Worm (Caenorhabditis elegans) whole organism, L4 larva: ENCODE measurements around the gene fbxc-51.

Experiments used
- ceh-82 ChIP-seq: sonication (generic microtip); optimal IDR thresholded peaks from 2 replicates; lab custom pipeline; 2017; ENCODE audit warnings: missing biosample characterization, missing genetic modification characterization
- fos-1 ChIP-seq: fragments of 150-350 bp; optimal IDR thresholded peaks from 2 replicates; lab custom pipeline; 2014; ENCODE audit warnings: missing biosample characterization, missing genetic modification characterization
- pha-4 ChIP-seq, 2 experiments: fragments of 150-350 bp in 1 of 2; fragments of 200-800 bp in 1 of 2; sonication (Bioruptor generic) in 1 of 2; IDR thresholded peaks in 1 of 2; optimal IDR thresholded peaks in 1 of 2; 2 replicates each; pipeline versions ENCODE4 v1.3.6 to Lab custom; 2014 to 2022; ENCODE audit warnings: missing genetic modification characterization in 2 of 2, missing genetic modification reagents in 2 of 2, missing biosample characterization in 1 of 2, missing compliant biosample characterization in 1 of 2

DNA sequence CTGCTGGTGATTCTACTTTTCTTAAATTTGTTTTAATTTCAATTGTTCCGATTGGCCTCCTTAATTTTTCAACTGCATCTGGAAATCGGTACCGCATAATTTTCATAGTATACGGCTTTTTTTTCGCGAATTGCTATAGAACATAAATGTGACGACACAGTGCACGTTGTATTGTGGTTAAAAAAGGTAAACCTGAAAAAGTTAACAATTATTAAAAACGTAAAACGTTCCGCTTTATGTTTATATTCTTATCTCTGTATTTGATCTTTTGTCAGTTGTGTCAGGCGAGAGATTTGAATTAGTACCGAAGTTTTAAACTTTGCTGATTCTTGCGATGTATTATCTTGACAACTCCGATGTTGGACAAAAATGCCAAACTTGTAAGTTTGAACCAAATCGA, 7.0 kb upstream of the fbxc-51 start, which contains the start of gene Y46B2A.4:
- TF ChIP-seq fos-1 (no peak), ceh-82 (tag; lab: Kevin White, UChicago) (no peak), pha-4 (GFP tag; IDR thresholded peaks at IDR 0.05; lab: Robert Waterston, UW) (no peak), pha-4 (tag; optimal IDR thresholded peaks at IDR 0.05; lab: Kevin White, UChicago) (no peak)
